Worm (Caenorhabditis elegans) whole organism, late embryonic: ENCODE data around the gene ehbp-1.
A peak's percentile ranks its signal among the peaks of the same experiment; 100 is the strongest.

Source experiments
- C08G9.2 ChIP-seq: sonication (generic microtip); optimal IDR thresholded peaks from 2 replicates; lab custom pipeline; 2016; ENCODE audit warnings: mild to moderate bottlenecking, missing genetic modification characterization, moderate library complexity, missing compliant biosample characterization
- T23F11.4 ChIP-seq: fragments of 200-800 bp; sonication (Bioruptor generic); optimal IDR thresholded peaks from 2 replicates; lab custom pipeline; 2018; ENCODE audit warnings: mild to moderate bottlenecking, missing genetic modification characterization, missing compliant biosample characterization
- ama-1 ChIP-seq: fragments of 150-350 bp; optimal IDR thresholded peaks from 2 replicates; lab custom pipeline; 2014
- ceh-14 ChIP-seq: sonication (generic microtip); optimal IDR thresholded peaks from 2 replicates; lab custom pipeline; 2016; ENCODE audit warnings: missing genotype, missing genetic modification characterization, missing compliant biosample characterization
- ceh-18 ChIP-seq: sonication (generic microtip); optimal IDR thresholded peaks from 2 replicates; lab custom pipeline; 2016; ENCODE audit warnings: missing genetic modification characterization, missing compliant biosample characterization
- ceh-19 ChIP-seq: fragments of 200-800 bp; sonication (Bioruptor generic); optimal IDR thresholded peaks from 2 replicates; lab custom pipeline; 2018; ENCODE audit warnings: mild to moderate bottlenecking, missing genetic modification characterization, missing compliant biosample characterization
- ceh-22 ChIP-seq: sonication (generic microtip); optimal IDR thresholded peaks from 2 replicates; lab custom pipeline; 2017; ENCODE audit warnings: missing biosample characterization, missing genetic modification characterization
- ceh-24 ChIP-seq: sonication (generic microtip); optimal IDR thresholded peaks from 2 replicates; lab custom pipeline; 2016; ENCODE audit warnings: mild to moderate bottlenecking, missing genetic modification characterization, missing compliant biosample characterization
- ceh-31 ChIP-seq: sonication (generic microtip); optimal IDR thresholded peaks from 2 replicates; lab custom pipeline; 2016; ENCODE audit warnings: missing genetic modification characterization, missing compliant biosample characterization
- ceh-48 ChIP-seq: sonication (generic microtip); optimal IDR thresholded peaks from 2 replicates; lab custom pipeline; 2016; ENCODE audit warnings: missing genetic modification characterization, inconsistent platforms, missing compliant biosample characterization
- ceh-6 ChIP-seq: fragments of 200-800 bp; sonication (Bioruptor generic); optimal IDR thresholded peaks from 2 replicates; lab custom pipeline; 2018; ENCODE audit warnings: mild to moderate bottlenecking, missing genetic modification characterization, missing compliant biosample characterization
- che-1 ChIP-seq: sonication (generic microtip); optimal IDR thresholded peaks from 2 replicates; lab custom pipeline; 2016; ENCODE audit warnings: mild to moderate bottlenecking, missing genetic modification characterization, missing compliant biosample characterization
- elt-4 ChIP-seq: sonication (generic microtip); optimal IDR thresholded peaks from 2 replicates; lab custom pipeline; 2016; ENCODE audit warnings: missing genetic modification characterization, missing compliant biosample characterization
- ets-4 ChIP-seq: sonication (generic microtip); optimal IDR thresholded peaks from 2 replicates; lab custom pipeline; 2016; ENCODE audit warnings: missing genetic modification characterization, missing compliant biosample characterization
- eyg-1 ChIP-seq: sonication (generic microtip); optimal IDR thresholded peaks from 2 replicates; lab custom pipeline; 2016; ENCODE audit warnings: missing genotype, missing genetic modification characterization, missing compliant biosample characterization
- gmeb-2 ChIP-seq: sonication (generic microtip); optimal IDR thresholded peaks from 2 replicates; lab custom pipeline; 2016; ENCODE audit warnings: missing genetic modification characterization, inconsistent platforms, missing compliant biosample characterization
- hlh-13 ChIP-seq: fragments of 200-800 bp; sonication (Bioruptor generic); optimal IDR thresholded peaks from 2 replicates; lab custom pipeline; 2018; ENCODE audit warnings: mild to moderate bottlenecking, missing genetic modification characterization, missing compliant biosample characterization
- hlh-15 ChIP-seq: sonication (generic microtip); optimal IDR thresholded peaks from 2 replicates; lab custom pipeline; 2016; ENCODE audit warnings: missing genetic modification characterization, missing compliant biosample characterization
- hlh-6 ChIP-seq: sonication (generic microtip); optimal IDR thresholded peaks from 2 replicates; lab custom pipeline; 2016; ENCODE audit warnings: missing genotype, missing genetic modification characterization, missing compliant biosample characterization
- hlh-8 ChIP-seq: sonication (generic microtip); optimal IDR thresholded peaks from 2 replicates; lab custom pipeline; 2016; ENCODE audit warnings: missing genotype, missing genetic modification characterization, missing compliant biosample characterization
- lim-6 ChIP-seq: sonication (generic microtip); optimal IDR thresholded peaks from 2 replicates; lab custom pipeline; 2016; ENCODE audit warnings: missing genetic modification characterization, missing compliant biosample characterization
- lin-11 ChIP-seq: fragments of 200-800 bp; sonication (Bioruptor generic); optimal IDR thresholded peaks from 2 replicates; lab custom pipeline; 2018; ENCODE audit warnings: mild to moderate bottlenecking, missing genetic modification characterization, missing compliant biosample characterization
- mec-3 ChIP-seq: sonication (generic microtip); optimal IDR thresholded peaks from 2 replicates; lab custom pipeline; 2016; ENCODE audit warnings: borderline replicate concordance, missing genetic modification characterization, missing compliant biosample characterization
- nfya-1 ChIP-seq: sonication (generic microtip); optimal IDR thresholded peaks from 2 replicates; lab custom pipeline; 2017; ENCODE audit warnings: missing genetic modification characterization, mild to moderate bottlenecking, missing compliant biosample characterization, antibody characterized with exemption, moderate library complexity
- nhr-11 ChIP-seq: fragments of 150-350 bp; optimal IDR thresholded peaks from 2 replicates; lab custom pipeline; 2014; ENCODE audit warnings: missing biosample characterization, missing genetic modification characterization
- nhr-232 ChIP-seq: sonication (generic microtip); optimal IDR thresholded peaks from 2 replicates; lab custom pipeline; 2016; ENCODE audit warnings: missing genetic modification characterization, missing compliant biosample characterization
- odd-2 ChIP-seq: sonication (generic microtip); optimal IDR thresholded peaks from 2 replicates; lab custom pipeline; 2017; ENCODE audit warnings: antibody characterized with exemption, mild to moderate bottlenecking, missing genetic modification characterization, missing compliant biosample characterization
- pag-3 ChIP-seq: sonication (generic microtip); optimal IDR thresholded peaks from 2 replicates; lab custom pipeline; 2016; ENCODE audit warnings: missing compliant biosample characterization, missing genetic modification characterization, borderline replicate concordance
- pax-1 ChIP-seq: fragments of 150-350 bp; optimal IDR thresholded peaks from 2 replicates; lab custom pipeline; 2014; ENCODE audit warnings: missing biosample characterization, missing genetic modification characterization
- pha-2 ChIP-seq: sonication (generic microtip); optimal IDR thresholded peaks from 2 replicates; lab custom pipeline; 2017; ENCODE audit warnings: mild to moderate bottlenecking, missing genetic modification characterization, missing compliant biosample characterization
- ref-2 ChIP-seq: sonication (generic microtip); optimal IDR thresholded peaks from 2 replicates; lab custom pipeline; 2016; ENCODE audit warnings: missing genetic modification characterization, missing compliant biosample characterization
- sdc-2 ChIP-seq: sonication (generic microtip); optimal IDR thresholded peaks from 2 replicates; lab custom pipeline; 2016; ENCODE audit warnings: missing genotype, missing genetic modification characterization, missing compliant biosample characterization
- sox-4 ChIP-seq: sonication (generic microtip); optimal IDR thresholded peaks from 2 replicates; lab custom pipeline; 2017; ENCODE audit warnings: mild to moderate bottlenecking, missing genetic modification characterization, inconsistent platforms, missing compliant biosample characterization
- tbx-7 ChIP-seq: sonication (generic microtip); optimal IDR thresholded peaks from 2 replicates; lab custom pipeline; 2016; ENCODE audit warnings: missing genotype, missing genetic modification characterization, missing compliant biosample characterization
- ttx-3 ChIP-seq: sonication (generic microtip); optimal IDR thresholded peaks from 2 replicates; lab custom pipeline; 2016; ENCODE audit warnings: missing genetic modification reagents, missing genetic modification characterization, missing compliant biosample characterization
- unc-3 ChIP-seq, 2 experiments: fragments of 200-800 bp in 1 of 2; sonication (Bioruptor generic) in 1 of 2; sonication (generic microtip) in 1 of 2; conservative IDR thresholded peaks in 1 of 2; optimal IDR thresholded peaks in 1 of 2; 2 replicates each; pipeline versions ENCODE4 v1.3.6 to Lab custom; 2016 to 2022; ENCODE audit warnings: missing compliant biosample characterization in 2 of 2, missing genetic modification characterization in 2 of 2, missing genetic modification reagents in 1 of 2
- unc-42 ChIP-seq: sonication (generic microtip); optimal IDR thresholded peaks from 2 replicates; lab custom pipeline; 2016; ENCODE audit warnings: missing genotype, missing genetic modification characterization, missing compliant biosample characterization
- unc-86 ChIP-seq: sonication (generic microtip); optimal IDR thresholded peaks from 2 replicates; lab custom pipeline; 2016; ENCODE audit warnings: missing genetic modification characterization, missing compliant biosample characterization
- ztf-16 ChIP-seq: sonication (generic microtip); optimal IDR thresholded peaks from 2 replicates; lab custom pipeline; 2017; ENCODE audit warnings: missing genetic modification characterization, missing compliant biosample characterization

The ehbp-1 gene

DNA sequence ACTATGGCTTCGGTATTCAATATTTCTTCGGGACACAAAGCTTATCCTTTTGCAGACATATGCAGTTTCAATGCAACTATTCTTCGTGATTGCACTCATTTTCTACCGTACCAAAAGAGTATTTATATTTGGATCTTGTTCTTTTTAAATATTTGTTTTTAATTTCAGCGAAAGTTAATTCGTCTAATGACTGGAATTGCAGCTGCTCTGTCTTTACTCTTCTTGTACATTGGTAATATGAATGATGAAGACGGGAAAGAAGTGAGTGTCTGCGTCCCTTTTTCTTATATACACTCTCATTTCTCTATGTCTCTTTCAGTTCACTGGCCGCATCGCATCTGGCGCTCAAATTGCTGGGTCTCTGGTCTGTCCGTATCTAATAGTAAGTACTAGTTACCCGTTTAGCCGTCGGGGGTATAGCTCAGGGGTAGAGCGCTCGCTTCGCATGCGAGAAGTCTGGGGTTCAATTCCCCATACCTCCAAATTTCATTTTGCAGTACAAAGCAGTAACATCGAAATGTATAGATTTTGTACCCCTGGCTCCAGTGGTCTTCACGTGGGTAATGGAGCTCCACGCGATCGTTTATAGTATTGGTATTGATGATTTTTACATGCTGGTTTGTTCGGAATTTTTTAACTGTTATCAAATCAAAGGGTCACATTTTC is 47.2 kb upstream of the ehbp-1 start (continued):
- TF ChIP-seq eyg-1 (tag; lab: Kevin White, UChicago), result peak; percentile 88
- TF ChIP-seq sdc-2, result peak; percentile 78
- TF ChIP-seq ama-1 (lab: Kevin White, UChicago), result no peak
- peak; percentile 92 for TF ChIP-seq pha-2
- no peak for TF ChIP-seq lim-6 (tag; lab: Kevin White, UChicago)
- TF ChIP-seq hlh-15, result peak; percentile 65
- TF ChIP-seq ceh-19 (GFP tag; lab: Kevin White, UChicago), result peak; percentile 90
- peak; percentile 78 for TF ChIP-seq sox-4 (tag; lab: Kevin White, UChicago)
- peak; percentile 87 for TF ChIP-seq unc-3 (GFP tag; conservative IDR thresholded peaks at IDR 0.05; lab: Robert Waterston, UW)
- peak; percentile 86 for TF ChIP-seq unc-3 (tag; optimal IDR thresholded peaks at IDR 0.05; lab: Kevin White, UChicago)
- no peak for TF ChIP-seq nhr-11 (tag; lab: Kevin White, UChicago)
- peak; percentile 81 for TF ChIP-seq lin-11
- peak; percentile 39 for TF ChIP-seq odd-2 (tag; lab: Kevin White, UChicago)
- no peak for TF ChIP-seq ceh-22 (tag; lab: Kevin White, UChicago)
- TF ChIP-seq ceh-18, result peak; percentile 74
- peak; percentile 8 for TF ChIP-seq ets-4 (tag; lab: Kevin White, UChicago)
- peak; percentile 92 for TF ChIP-seq gmeb-2 (tag; lab: Kevin White, UChicago)
- TF ChIP-seq che-1 (tag; lab: Kevin White, UChicago), result peak; percentile 84
- peak; percentile 57 for TF ChIP-seq mec-3 (tag; lab: Kevin White, UChicago)
- TF ChIP-seq T23F11.4 (GFP tag; lab: Kevin White, UChicago), result peak; percentile 90
- peak; percentile 45 for TF ChIP-seq ceh-14
- TF ChIP-seq ztf-16 (tag; lab: Kevin White, UChicago), result peak; percentile 87
- TF ChIP-seq C08G9.2 (tag; lab: Kevin White, UChicago), result peak; percentile 77
- peak; percentile 41 for TF ChIP-seq tbx-7 (tag; lab: Kevin White, UChicago)
- peak; percentile 93 for TF ChIP-seq ceh-6 (GFP tag; lab: Kevin White, UChicago)
- TF ChIP-seq ceh-24 (tag; lab: Kevin White, UChicago), result peak; percentile 62
- peak; percentile 11 for TF ChIP-seq pag-3 (tag; lab: Kevin White, UChicago)
- TF ChIP-seq hlh-6 (tag; lab: Kevin White, UChicago), result peak; percentile 94
- peak; percentile 78 for TF ChIP-seq ceh-48

- TF ChIP-seq ceh-19 (GFP tag; lab: Kevin White, UChicago), result no peak
- TF ChIP-seq ref-2 (tag; lab: Kevin White, UChicago), result no peak
- TF ChIP-seq nhr-232 (tag; lab: Kevin White, UChicago), result no peak
- TF ChIP-seq lin-11, result no peak
- TF ChIP-seq pax-1 (tag; lab: Kevin White, UChicago), result no peak
- no peak for TF ChIP-seq elt-4 (tag; lab: Kevin White, UChicago)
- no peak for TF ChIP-seq che-1 (tag; lab: Kevin White, UChicago)
- TF ChIP-seq ttx-3 (tag; lab: Kevin White, UChicago), result no peak
- TF ChIP-seq ceh-31 (tag; lab: Kevin White, UChicago), result no peak
- no peak for TF ChIP-seq nfya-1 (tag; lab: Kevin White, UChicago)
- TF ChIP-seq hlh-8 (tag; lab: Kevin White, UChicago), result no peak
- no peak for TF ChIP-seq ceh-48
- TF ChIP-seq hlh-13 (GFP tag; lab: Kevin White, UChicago), result no peak
- no peak for TF ChIP-seq eyg-1 (tag; lab: Kevin White, UChicago)
- TF ChIP-seq unc-42 (tag; lab: Kevin White, UChicago), result no peak
- TF ChIP-seq unc-86 (tag; lab: Kevin White, UChicago), result no peak
- TF ChIP-seq, all 69 proteins: peak for 0
These were observed 45.9 kb upstream of the ehbp-1 start, which contains the start of gene haao-1 for ce11 chrV:9504474-9504960. TSS of gene haao-1 (plus strand) at chrV:9504910.
